Worm (Caenorhabditis elegans): Measurements from ENCODE around the gene T09F5.2.

The T09F5.2 gene

DNA sequence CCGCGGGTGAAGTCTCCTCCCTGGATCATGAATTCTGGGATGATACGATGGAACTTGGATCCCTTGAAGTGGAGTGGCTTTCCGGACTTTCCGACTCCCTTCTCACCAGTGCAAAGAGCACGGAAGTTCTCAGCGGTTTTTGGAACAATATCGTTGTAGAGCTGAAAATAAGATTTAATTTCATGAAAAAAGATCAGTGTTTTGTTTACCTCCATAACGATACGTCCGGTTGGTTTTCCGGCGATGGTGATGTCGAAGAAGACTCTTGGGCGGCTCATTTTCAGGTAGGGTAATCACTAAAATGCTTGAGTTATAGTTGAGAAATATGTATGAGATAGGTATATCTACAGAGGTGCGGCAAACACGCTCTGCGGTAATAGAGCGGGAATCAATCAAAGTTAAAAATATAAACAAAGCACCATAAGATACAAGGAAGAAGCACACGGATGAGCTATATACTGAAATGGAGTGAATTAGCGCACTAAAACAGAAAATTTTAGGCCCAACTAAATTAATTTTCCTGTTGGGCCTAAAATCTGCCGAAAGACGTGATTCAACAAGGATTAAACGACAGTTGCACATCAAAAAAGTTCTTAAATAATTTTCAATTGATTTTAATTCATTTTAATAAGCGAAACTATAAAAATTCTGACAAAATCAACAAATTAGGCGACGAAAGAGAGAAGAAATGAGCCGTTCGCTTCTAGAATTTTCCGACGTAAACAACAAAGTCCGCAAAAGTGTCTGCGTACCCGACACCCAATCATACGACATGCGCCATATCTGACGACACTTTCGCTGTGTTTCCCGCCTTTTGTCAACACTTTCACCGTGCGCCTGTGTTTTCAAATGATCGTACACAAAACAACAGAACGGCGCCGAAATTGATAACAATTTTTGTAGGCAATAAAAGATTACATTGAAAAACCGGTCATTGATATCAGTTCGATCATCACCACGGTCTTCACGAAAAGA, 36.6 kb downstream of the T09F5.2 start, which contains the start of the genes cyn-7 and bath-36 (continued):
- TF ChIP-seq unc-98 (GFP tag; IDR thresholded peaks at IDR 0.05) (no peak), nhr-71 (tag; optimal IDR thresholded peaks at IDR 0.05) (peak; percentile 92), tbx-2 (tag; optimal IDR thresholded peaks at IDR 0.05) (peak; percentile 83), snpc-4 (tag; optimal IDR thresholded peaks at IDR 0.05) (peak; percentile 40), egl-13 (tag; optimal IDR thresholded peaks at IDR 0.05) (peak; percentile 75), lir-3 (tag; optimal IDR thresholded peaks at IDR 0.05; ENCODE audit: poor library complexity) (no peak), ama-1 (optimal IDR thresholded peaks at IDR 0.05) (no peak), lin-15B (tag; optimal IDR thresholded peaks at IDR 0.05) (peak; percentile 58), irx-1 (tag; optimal IDR thresholded peaks at IDR 0.05) (peak; percentile 69), tlp-1 (tag; optimal IDR thresholded peaks at IDR 0.05) (no peak), C34B4.2 (tag; optimal IDR thresholded peaks at IDR 0.05) (no peak), zip-4 (GFP tag; optimal IDR thresholded peaks at IDR 0.05) (peak; percentile 42), mab-9 (GFP tag; IDR thresholded peaks at IDR 0.05) (no peak), ceh-82 (tag; optimal IDR thresholded peaks at IDR 0.05) (peak; percentile 58 to 76 (median 71)), blmp-1 (tag; optimal IDR thresholded peaks at IDR 0.05) (peak; percentile 98), unc-30 (tag; optimal IDR thresholded peaks at IDR 0.05) (no peak), skn-1 (tag; optimal IDR thresholded peaks at IDR 0.05) (peak; percentile 55), C16A3.4 (tag; optimal IDR thresholded peaks at IDR 0.05) (peak; percentile 37), nhr-76 (tag; optimal IDR thresholded peaks at IDR 0.05) (no peak), F16B12.6 (tag; optimal IDR thresholded peaks at IDR 0.05) (peak; percentile 92), dsc-1 (tag; optimal IDR thresholded peaks at IDR 0.05) (peak; percentile 77), hpl-2 (GFP tag; optimal IDR thresholded peaks at IDR 0.05) (no peak), ceh-88 (GFP tag; IDR thresholded peaks at IDR 0.05) (peak; percentile 20; the same call in 1 of the 2 replicates), elt-3 (tag; optimal IDR thresholded peaks at IDR 0.05) (peak in 2 of 6 experiments; percentile 81 to 92), nhr-28 (tag; optimal IDR thresholded peaks at IDR 0.05) (no peak), nhr-11 (tag; optimal IDR thresholded peaks at IDR 0.05) (peak; percentile 31), unc-86 (tag; optimal IDR thresholded peaks at IDR 0.05) (peak; percentile 63), mep-1 (tag; optimal IDR thresholded peaks at IDR 0.05) (peak; percentile 85), zag-1 (tag; optimal IDR thresholded peaks at IDR 0.05) (no peak), grh-1 (GFP tag; IDR thresholded peaks at IDR 0.05) (peak; percentile 69)

DNA sequence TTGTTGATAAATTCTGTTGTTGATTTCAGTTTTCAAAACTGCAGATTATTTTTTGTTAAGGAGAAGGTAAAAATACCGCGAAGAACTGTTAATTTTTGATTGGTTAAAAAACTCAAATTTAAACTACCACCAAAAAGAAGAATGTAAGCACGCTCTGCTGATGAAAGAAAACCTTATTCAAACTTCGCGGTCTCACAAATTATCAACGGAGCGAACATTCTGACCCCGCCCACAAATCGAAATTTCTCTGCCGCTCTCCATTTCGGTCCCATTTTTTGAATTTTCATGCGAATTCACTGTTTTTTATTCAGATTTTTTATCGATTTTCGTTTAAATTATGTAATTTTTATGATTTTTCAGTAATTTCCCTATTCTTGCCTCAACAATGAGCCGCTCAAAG, 38.8 kb downstream of the T09F5.2 start, which contains the start of gene cyn-3:
Gene cyn-3, plus strand, starts transcription at position 361 of the 400 bp plus-strand sequence.
- peak; percentile 89 for TF ChIP-seq fkh-8 (tag; optimal IDR thresholded peaks at IDR 0.05)
- no peak for TF ChIP-seq unc-62 (GFP tag; optimal IDR thresholded peaks at IDR 0.05)
- TF ChIP-seq unc-30 (tag; optimal IDR thresholded peaks at IDR 0.05): no peak
- peak; percentile 79 for TF ChIP-seq egl-13 (tag; optimal IDR thresholded peaks at IDR 0.05)
- TF ChIP-seq lsy-2 (tag; optimal IDR thresholded peaks at IDR 0.05): peak; percentile 91 to 95
- no peak for TF ChIP-seq nhr-28 (tag; optimal IDR thresholded peaks at IDR 0.05)
- no peak for TF ChIP-seq Y116A8C.19 (tag; optimal IDR thresholded peaks at IDR 0.05; ENCODE audit: borderline replicate concordance)
- TF ChIP-seq mep-1 (tag; optimal IDR thresholded peaks at IDR 0.05): peak; percentile 92
- TF ChIP-seq F16B12.6 (tag; optimal IDR thresholded peaks at IDR 0.05): peak; percentile 74
- peak; percentile 77 for TF ChIP-seq nhr-237 (tag; optimal IDR thresholded peaks at IDR 0.05)
- TF ChIP-seq ama-1 (optimal IDR thresholded peaks at IDR 0.05): peak; percentile 66
- TF ChIP-seq nhr-71 (tag; optimal IDR thresholded peaks at IDR 0.05): peak; percentile 95
- peak; percentile 92 for TF ChIP-seq pax-3 (tag; optimal IDR thresholded peaks at IDR 0.05)
- TF ChIP-seq nhr-84 (tag; optimal IDR thresholded peaks at IDR 0.05): no peak
- peak; percentile 87 for TF ChIP-seq grh-1 (GFP tag; IDR thresholded peaks at IDR 0.05)
- TF ChIP-seq hlh-17 (GFP tag; optimal IDR thresholded peaks at IDR 0.05; ENCODE audit: borderline replicate concordance): no peak
- no peak for TF ChIP-seq tlp-1 (tag; optimal IDR thresholded peaks at IDR 0.05)
- peak; percentile 100 for TF ChIP-seq lin-35 (GFP tag; optimal IDR thresholded peaks at IDR 0.05)
- peak; percentile 85 for TF ChIP-seq nhr-90 (tag; optimal IDR thresholded peaks at IDR 0.05; ENCODE audit: poor library complexity)
- TF ChIP-seq lin-13 (GFP tag; optimal IDR thresholded peaks at IDR 0.05): peak; percentile 89
- peak; percentile 90 for TF ChIP-seq fos-1 (tag; optimal IDR thresholded peaks at IDR 0.05)
- peak; percentile 91 for TF ChIP-seq blmp-1 (tag; optimal IDR thresholded peaks at IDR 0.05)
- no peak for TF ChIP-seq pag-3 (tag; optimal IDR thresholded peaks at IDR 0.05; ENCODE audit: borderline replicate concordance, insufficient read depth)
- peak; percentile 32 for TF ChIP-seq sup-37 (GFP tag; optimal IDR thresholded peaks at IDR 0.05)
- peak in 1 of 2 experiments; percentile 17 for TF ChIP-seq ztf-11 (tag; optimal IDR thresholded peaks at IDR 0.05)
- peak; percentile 92 for TF ChIP-seq xbp-1 (tag; optimal IDR thresholded peaks at IDR 0.05)
- TF ChIP-seq skn-1 (tag; optimal IDR thresholded peaks at IDR 0.05): peak; percentile 90
- TF ChIP-seq nhr-77 (tag; optimal IDR thresholded peaks at IDR 0.05): peak; percentile 74
- TF ChIP-seq sox-4 (tag; optimal IDR thresholded peaks at IDR 0.05): peak; percentile 73
